Worm (Caenorhabditis elegans) whole organism, late embryonic: Measurements from ENCODE around the gene dpy-18.

Experiments
- K09A11.1 ChIP-seq: sonication (generic microtip); optimal IDR thresholded peaks from 2 replicates; lab custom pipeline; 2017; ENCODE audit warnings: antibody characterized with exemption, mild to moderate bottlenecking, missing genetic modification characterization, missing compliant biosample characterization; ENCODE audit not compliant: insufficient read depth
- Y22D7AL.16 ChIP-seq: sonication (generic microtip); optimal IDR thresholded peaks from 2 replicates; lab custom pipeline; 2016; ENCODE audit warnings: missing genetic modification characterization, missing compliant biosample characterization
- ahr-1 ChIP-seq: sonication (generic microtip); optimal IDR thresholded peaks from 2 replicates; lab custom pipeline; 2016; ENCODE audit warnings: missing genetic modification characterization, missing compliant biosample characterization
- ama-1 ChIP-seq: fragments of 150-350 bp; optimal IDR thresholded peaks from 2 replicates; lab custom pipeline; 2014
- ceh-14 ChIP-seq: sonication (generic microtip); optimal IDR thresholded peaks from 2 replicates; lab custom pipeline; 2016; ENCODE audit warnings: missing genotype, missing genetic modification characterization, missing compliant biosample characterization
- ceh-18 ChIP-seq: sonication (generic microtip); optimal IDR thresholded peaks from 2 replicates; lab custom pipeline; 2016; ENCODE audit warnings: missing genetic modification characterization, missing compliant biosample characterization
- ceh-22 ChIP-seq: sonication (generic microtip); optimal IDR thresholded peaks from 2 replicates; lab custom pipeline; 2017; ENCODE audit warnings: missing biosample characterization, missing genetic modification characterization
- ceh-34 ChIP-seq: sonication (generic microtip); optimal IDR thresholded peaks from 2 replicates; lab custom pipeline; 2016; ENCODE audit warnings: mild to moderate bottlenecking, missing genetic modification characterization, missing compliant biosample characterization
- ceh-48 ChIP-seq: sonication (generic microtip); optimal IDR thresholded peaks from 2 replicates; lab custom pipeline; 2016; ENCODE audit warnings: missing genetic modification characterization, inconsistent platforms, missing compliant biosample characterization
- ceh-6 ChIP-seq: fragments of 200-800 bp; sonication (Bioruptor generic); optimal IDR thresholded peaks from 2 replicates; lab custom pipeline; 2018; ENCODE audit warnings: mild to moderate bottlenecking, missing genetic modification characterization, missing compliant biosample characterization
- ceh-9 ChIP-seq: sonication (generic microtip); optimal IDR thresholded peaks from 2 replicates; lab custom pipeline; 2016; ENCODE audit warnings: mild to moderate bottlenecking, missing genetic modification characterization, inconsistent platforms, missing compliant biosample characterization
- che-1 ChIP-seq: sonication (generic microtip); optimal IDR thresholded peaks from 2 replicates; lab custom pipeline; 2016; ENCODE audit warnings: mild to moderate bottlenecking, missing genetic modification characterization, missing compliant biosample characterization
- dve-1 ChIP-seq: sonication (generic microtip); optimal IDR thresholded peaks from 2 replicates; lab custom pipeline; 2017; ENCODE audit warnings: antibody characterized with exemption, mild to moderate bottlenecking, missing genetic modification characterization, missing compliant biosample characterization
- elt-2 ChIP-seq: sonication (generic microtip); optimal IDR thresholded peaks from 2 replicates; lab custom pipeline; 2016; ENCODE audit warnings: missing genetic modification reagents, missing genetic modification characterization, missing compliant biosample characterization
- elt-4 ChIP-seq: sonication (generic microtip); optimal IDR thresholded peaks from 2 replicates; lab custom pipeline; 2016; ENCODE audit warnings: missing genetic modification characterization, missing compliant biosample characterization
- fax-1 ChIP-seq: sonication (generic microtip); optimal IDR thresholded peaks from 2 replicates; lab custom pipeline; 2016; ENCODE audit warnings: missing genotype, missing genetic modification characterization, missing compliant biosample characterization
- fkh-10 ChIP-seq: fragments of 150-350 bp; optimal IDR thresholded peaks from 2 replicates; lab custom pipeline; 2014; ENCODE audit warnings: missing biosample characterization, missing genetic modification reagents, missing genetic modification characterization
- gmeb-2 ChIP-seq: sonication (generic microtip); optimal IDR thresholded peaks from 2 replicates; lab custom pipeline; 2016; ENCODE audit warnings: missing genetic modification characterization, inconsistent platforms, missing compliant biosample characterization
- hlh-30 ChIP-seq: sonication (generic microtip); optimal IDR thresholded peaks from 2 replicates; lab custom pipeline; 2017; ENCODE audit warnings: antibody characterized with exemption, missing genetic modification characterization, missing compliant biosample characterization; ENCODE audit not compliant: insufficient read depth
- lin-11 ChIP-seq: fragments of 200-800 bp; sonication (Bioruptor generic); optimal IDR thresholded peaks from 2 replicates; lab custom pipeline; 2018; ENCODE audit warnings: mild to moderate bottlenecking, missing genetic modification characterization, missing compliant biosample characterization
- nfya-1 ChIP-seq: sonication (generic microtip); optimal IDR thresholded peaks from 2 replicates; lab custom pipeline; 2017; ENCODE audit warnings: missing genetic modification characterization, mild to moderate bottlenecking, missing compliant biosample characterization, antibody characterized with exemption, moderate library complexity
- nhr-11 ChIP-seq: fragments of 150-350 bp; optimal IDR thresholded peaks from 2 replicates; lab custom pipeline; 2014; ENCODE audit warnings: missing biosample characterization, missing genetic modification characterization
- pat-9 ChIP-seq: fragments of 200-800 bp; sonication (Bioruptor generic); optimal IDR thresholded peaks from 2 replicates; lab custom pipeline; 2018; ENCODE audit warnings: mild to moderate bottlenecking, missing genetic modification characterization, moderate library complexity, missing compliant biosample characterization
- pax-1 ChIP-seq: fragments of 150-350 bp; optimal IDR thresholded peaks from 2 replicates; lab custom pipeline; 2014; ENCODE audit warnings: missing biosample characterization, missing genetic modification characterization
- pqm-1 ChIP-seq: sonication (generic microtip); optimal IDR thresholded peaks from 2 replicates; lab custom pipeline; 2016; ENCODE audit warnings: missing genetic modification characterization, missing compliant biosample characterization
- pros-1 ChIP-seq: fragments of 150-350 bp; optimal IDR thresholded peaks from 2 replicates; lab custom pipeline; 2014; ENCODE audit warnings: missing biosample characterization, missing genetic modification reagents, missing genetic modification characterization
- ref-2 ChIP-seq: sonication (generic microtip); optimal IDR thresholded peaks from 2 replicates; lab custom pipeline; 2016; ENCODE audit warnings: missing genetic modification characterization, missing compliant biosample characterization
- rnt-1 ChIP-seq: sonication (generic microtip); optimal IDR thresholded peaks from 2 replicates; lab custom pipeline; 2016; ENCODE audit warnings: missing genetic modification characterization, missing compliant biosample characterization
- sdc-2 ChIP-seq: sonication (generic microtip); optimal IDR thresholded peaks from 2 replicates; lab custom pipeline; 2016; ENCODE audit warnings: missing genotype, missing genetic modification characterization, missing compliant biosample characterization
- sox-2 ChIP-seq: fragments of 200-800 bp; sonication (Bioruptor generic); IDR thresholded peaks from 2 replicates; pipeline ENCODE4 v1.3.6; 2022; ENCODE audit warnings: missing genetic modification reagents, missing genetic modification characterization, missing compliant biosample characterization
- sox-4 ChIP-seq: sonication (generic microtip); optimal IDR thresholded peaks from 2 replicates; lab custom pipeline; 2017; ENCODE audit warnings: mild to moderate bottlenecking, missing genetic modification characterization, inconsistent platforms, missing compliant biosample characterization
- tbx-2 ChIP-seq: sonication (generic microtip); optimal IDR thresholded peaks from 2 replicates; lab custom pipeline; 2016; ENCODE audit warnings: missing genetic modification characterization, missing compliant biosample characterization
- tbx-7 ChIP-seq: sonication (generic microtip); optimal IDR thresholded peaks from 2 replicates; lab custom pipeline; 2016; ENCODE audit warnings: missing genotype, missing genetic modification characterization, missing compliant biosample characterization
- ttx-3 ChIP-seq: sonication (generic microtip); optimal IDR thresholded peaks from 2 replicates; lab custom pipeline; 2016; ENCODE audit warnings: missing genetic modification reagents, missing genetic modification characterization, missing compliant biosample characterization
- unc-3 ChIP-seq, 2 experiments: fragments of 200-800 bp in 1 of 2; sonication (Bioruptor generic) in 1 of 2; sonication (generic microtip) in 1 of 2; conservative IDR thresholded peaks in 1 of 2; optimal IDR thresholded peaks in 1 of 2; 2 replicates each; pipeline versions ENCODE4 v1.3.6 to Lab custom; 2016 to 2022; ENCODE audit warnings: missing compliant biosample characterization in 2 of 2, missing genetic modification characterization in 2 of 2, missing genetic modification reagents in 1 of 2
- unc-55 ChIP-seq: sonication (generic microtip); optimal IDR thresholded peaks from 2 replicates; lab custom pipeline; 2017; ENCODE audit warnings: missing biosample characterization, missing genetic modification reagents, missing genetic modification characterization
- unc-86 ChIP-seq: sonication (generic microtip); optimal IDR thresholded peaks from 2 replicates; lab custom pipeline; 2016; ENCODE audit warnings: missing genetic modification characterization, missing compliant biosample characterization
- zip-5 ChIP-seq: sonication (generic microtip); optimal IDR thresholded peaks from 2 replicates; lab custom pipeline; 2016; ENCODE audit warnings: missing genetic modification characterization, missing compliant biosample characterization
- ztf-16 ChIP-seq: sonication (generic microtip); optimal IDR thresholded peaks from 2 replicates; lab custom pipeline; 2017; ENCODE audit warnings: missing genetic modification characterization, missing compliant biosample characterization

Gene dpy-18

DNA sequence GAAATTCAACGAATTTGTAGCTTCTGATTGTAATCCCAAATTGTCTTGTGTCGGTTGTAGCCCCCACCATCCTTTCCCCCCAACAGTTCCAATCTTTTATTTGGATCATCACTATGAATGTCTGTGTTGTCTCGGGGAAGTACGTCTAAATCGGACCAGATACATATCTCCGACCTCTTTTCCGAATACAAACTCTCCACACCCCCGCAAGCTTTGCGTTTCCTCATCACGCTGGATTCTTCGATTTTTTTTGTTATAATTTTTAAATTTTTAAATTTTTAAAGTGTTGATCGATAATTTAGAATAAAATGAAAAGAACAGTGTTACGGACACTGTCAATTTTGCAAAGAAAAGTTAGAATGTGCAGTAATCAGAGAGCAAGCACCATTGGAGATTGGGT, 4.1 kb upstream of the dpy-18 start, which contains the start of gene subs-4:
Gene subs-4, plus strand, starts transcription at position 301 of the 400 bp plus-strand sequence.
- no peak for TF ChIP-seq ttx-3 (tag; lab: Kevin White, UChicago)
- TF ChIP-seq ztf-16 (tag; lab: Kevin White, UChicago), result no peak
- TF ChIP-seq zip-5 (tag; lab: Kevin White, UChicago), result no peak
- no peak for TF ChIP-seq tbx-2
- TF ChIP-seq lin-11, result no peak
- TF ChIP-seq che-1, result no peak
- TF ChIP-seq fax-1 (tag; lab: Kevin White, UChicago), result no peak
- no peak for TF ChIP-seq pros-1 (tag; lab: Kevin White, UChicago)
- TF ChIP-seq ceh-22 (tag; lab: Kevin White, UChicago), result no peak
- no peak for TF ChIP-seq ceh-18 (tag; lab: Kevin White, UChicago)
- TF ChIP-seq ceh-9 (tag; lab: Kevin White, UChicago), result no peak
- no peak for TF ChIP-seq unc-3 (GFP tag; conservative IDR thresholded peaks at IDR 0.05; lab: Robert Waterston, UW)
- TF ChIP-seq unc-3 (tag; optimal IDR thresholded peaks at IDR 0.05; lab: Kevin White, UChicago), result no peak
- TF ChIP-seq K09A11.1, result no peak
- TF ChIP-seq ahr-1 (tag; lab: Kevin White, UChicago), result no peak

- TF ChIP-seq unc-55 (GFP tag; lab: Kevin White, UChicago) (no peak), ceh-9 (tag; lab: Kevin White, UChicago) (no peak), hlh-30 (tag; lab: Kevin White, UChicago) (no peak), elt-2 (no peak), ztf-16 (tag; lab: Kevin White, UChicago) (no peak), sox-2 (GFP tag; lab: Robert Waterston, UW) (no peak), pat-9 (tag; lab: Kevin White, UChicago) (peak; percentile 13), ceh-34 (tag; lab: Kevin White, UChicago) (no peak), tbx-2 (no peak), sdc-2 (tag; lab: Kevin White, UChicago) (no peak), fkh-10 (GFP tag; lab: Kevin White, UChicago) (no peak), nhr-11 (tag; lab: Kevin White, UChicago) (no peak), dve-1 (tag; lab: Kevin White, UChicago) (no peak), unc-86 (no peak), ttx-3 (tag; lab: Kevin White, UChicago) (no peak), K09A11.1 (no peak), ceh-6 (GFP tag; lab: Kevin White, UChicago) (no peak), ceh-48 (no peak), ref-2 (tag; lab: Kevin White, UChicago) (no peak), rnt-1 (peak; percentile 30), gmeb-2 (tag; lab: Kevin White, UChicago) (no peak), nfya-1 (peak; percentile 14), ahr-1 (tag; lab: Kevin White, UChicago) (no peak), elt-4 (tag; lab: Kevin White, UChicago) (no peak)
- TF ChIP-seq, all 69 proteins: peak for 3
Observed at ce11 chrIII:11380555-11380954, 2.8 kb upstream of the dpy-18 start.

- TF ChIP-seq pat-9 (tag; lab: Kevin White, UChicago) (no peak), sox-2 (GFP tag; lab: Robert Waterston, UW) (no peak), ceh-14 (no peak), ceh-6 (GFP tag; lab: Kevin White, UChicago) (no peak), Y22D7AL.16 (tag; lab: Kevin White, UChicago) (no peak), ceh-18 (tag; lab: Kevin White, UChicago) (no peak), ttx-3 (tag; lab: Kevin White, UChicago) (no peak), ama-1 (lab: Kevin White, UChicago) (no peak), unc-86 (no peak), nhr-11 (tag; lab: Kevin White, UChicago) (no peak), pqm-1 (tag; lab: Kevin White, UChicago) (no peak)
Observed at ce11 chrIII:11378910-11379309, 1.1 kb upstream of the dpy-18 start.

DNA sequence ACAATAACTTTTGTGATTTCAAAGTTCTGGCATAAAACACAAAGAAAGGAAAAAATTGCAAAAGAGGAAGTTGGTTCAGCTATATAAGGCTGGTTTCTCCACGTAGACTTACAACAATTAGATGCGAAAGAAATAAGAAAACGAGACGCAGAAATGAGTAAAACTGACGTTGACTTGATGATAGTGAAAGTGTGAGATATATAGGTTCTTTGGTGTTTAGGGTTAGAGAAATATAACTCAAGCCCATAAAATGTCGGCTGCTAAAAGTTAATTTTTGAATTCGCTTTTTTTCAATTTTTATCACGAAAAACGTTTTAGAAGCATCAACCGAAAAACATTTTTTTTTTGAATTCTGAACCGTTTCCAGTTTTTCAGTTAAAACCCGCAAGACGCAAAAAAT, 670 bp upstream of the dpy-18 start:
- TF ChIP-seq Y22D7AL.16 (tag; lab: Kevin White, UChicago) (no peak), ceh-48 (no peak), sox-4 (tag; lab: Kevin White, UChicago) (no peak), fkh-10 (GFP tag; lab: Kevin White, UChicago) (no peak), tbx-7 (tag; lab: Kevin White, UChicago) (no peak), pax-1 (tag; lab: Kevin White, UChicago) (no peak), elt-4 (tag; lab: Kevin White, UChicago) (no peak)
